Fruit fly (Drosophila melanogaster): ENCODE measurements around the gene Or98b.

DNA sequence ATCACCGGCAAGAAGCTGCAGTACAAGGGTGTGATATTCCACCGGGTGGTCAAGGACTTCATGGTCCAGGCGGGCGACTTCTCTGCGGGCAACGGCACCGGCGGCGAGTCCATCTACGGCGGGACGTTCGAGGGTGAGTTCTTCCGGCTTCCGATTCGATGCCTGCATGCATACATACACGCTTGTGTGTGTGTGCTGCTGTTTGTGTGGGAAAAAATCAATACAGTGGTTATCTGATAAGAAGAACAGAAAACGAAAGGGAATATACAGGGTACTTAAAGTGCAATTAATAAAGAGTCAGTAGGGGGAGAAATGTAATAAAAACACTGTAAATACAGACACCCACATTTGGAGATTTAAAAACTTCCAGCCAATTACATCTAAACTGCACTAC lies 11.4 kb upstream of the Or98b start:
- TF ChIP-seq CG8089 (GFP tag; optimal IDR thresholded peaks at IDR 0.05) (no peak), CG12744 (GFP tag; optimal IDR thresholded peaks at IDR 0.05) (no peak), CG16779 (GFP tag; IDR thresholded peaks at IDR 0.05) (no peak), NfI (GFP tag; optimal IDR thresholded peaks at IDR 0.05) (no peak), sisA (GFP tag; IDR thresholded peaks at IDR 0.05) (no peak), CG6683 (GFP tag; optimal IDR thresholded peaks at IDR 0.05) (no peak), Atf3 (GFP tag; optimal IDR thresholded peaks at IDR 0.05) (no peak), Deaf1 (tag; optimal IDR thresholded peaks at IDR 0.05) (no peak), jing (GFP tag; optimal IDR thresholded peaks at IDR 0.05) (no peak)
